Worm (Caenorhabditis elegans): ENCODE results near the gene T13H5.1.

- TF ChIP-seq ceh-39 (tag; optimal IDR thresholded peaks at IDR 0.05) (no peak), sptf-1 (tag; optimal IDR thresholded peaks at IDR 0.05) (no peak), lsy-2 (tag; optimal IDR thresholded peaks at IDR 0.05) (no peak), sem-2 (GFP tag; optimal IDR thresholded peaks at IDR 0.05) (no peak), elt-3 (tag; optimal IDR thresholded peaks at IDR 0.05) (no peak)
Observed at ce11 chrII:8508956-8509355, at the start of gene T13H5.1.
